Fruit fly (Drosophila melanogaster) whole organism, embryonic: ENCODE data around the gene CG5087.
A peak's percentile ranks its signal among the peaks of the same experiment; 100 is the strongest.

Experiments
- Asciz ChIP-seq: fragments of 200-800 bp; sonication (Bioruptor generic); optimal IDR thresholded peaks from 2 replicates; lab custom pipeline; 2017; ENCODE audit warnings: missing biosample characterization, mild to moderate bottlenecking, missing genetic modification characterization, missing genetic modification reagents
- CG11560 ChIP-seq: fragments of 200-800 bp; sonication (Bioruptor generic); IDR thresholded peaks from 3 replicates; pipeline ENCODE4 v1.3.6; 2022; ENCODE audit warnings: missing biosample characterization, missing genetic modification characterization
- CG13624 ChIP-seq: fragments of 200-800 bp; sonication (Bioruptor generic); optimal IDR thresholded peaks from 2 replicates; lab custom pipeline; 2016; ENCODE audit warnings: missing biosample characterization, missing genetic modification characterization
- CG13775 ChIP-seq: fragments of 200-800 bp; sonication (Bioruptor generic); optimal IDR thresholded peaks from 3 replicates; lab custom pipeline; 2017; ENCODE audit warnings: missing biosample characterization, mild to moderate bottlenecking, missing genetic modification characterization
- CG15073 ChIP-seq: fragments of 200-800 bp; sonication (Bioruptor generic); optimal IDR thresholded peaks from 2 replicates; lab custom pipeline; 2016; ENCODE audit warnings: missing biosample characterization, missing genetic modification characterization
- CG15479 ChIP-seq: fragments of 200-800 bp; sonication (Bioruptor generic); optimal IDR thresholded peaks from 3 replicates; lab custom pipeline; 2019; ENCODE audit warnings: missing biosample characterization, mild to moderate bottlenecking, missing genetic modification characterization, moderate library complexity
- CG17361 ChIP-seq: fragments of 200-800 bp; sonication (Bioruptor generic); IDR thresholded peaks from 3 replicates; pipeline ENCODE4 v1.3.6; 2022; ENCODE audit warnings: missing biosample characterization, missing genetic modification characterization
- CG18619 ChIP-seq: fragments of 200-800 bp; sonication (Bioruptor generic); optimal IDR thresholded peaks from 3 replicates; lab custom pipeline; 2017; ENCODE audit warnings: missing biosample characterization, mild to moderate bottlenecking, missing genetic modification characterization
- CG2199 ChIP-seq: fragments of 200-800 bp; sonication (Bioruptor generic); IDR thresholded peaks from 3 replicates; pipeline ENCODE4 v1.3.6; 2022; ENCODE audit warnings: missing biosample characterization, missing genetic modification characterization
- CG30020 ChIP-seq: fragments of 200-800 bp; optimal IDR thresholded peaks from 2 replicates; lab custom pipeline; 2019; ENCODE audit warnings: missing biosample characterization, mild to moderate bottlenecking, missing genetic modification characterization, moderate library complexity
- CG30403 ChIP-seq: fragments of 200-800 bp; sonication (Bioruptor generic); optimal IDR thresholded peaks from 3 replicates; lab custom pipeline; 2016; ENCODE audit warnings: missing biosample characterization, missing genetic modification characterization
- CG30431 ChIP-seq: fragments of 200-800 bp; sonication (Bioruptor generic); optimal IDR thresholded peaks from 2 replicates; lab custom pipeline; 2017; ENCODE audit warnings: missing biosample characterization, missing genetic modification characterization
- CG32532 ChIP-seq: fragments of 200-800 bp; sonication (Bioruptor generic); IDR thresholded peaks from 2 replicates; pipeline ENCODE4 v1.3.6; 2022; ENCODE audit warnings: missing biosample characterization, missing genetic modification characterization
- CG7372 ChIP-seq: fragments of 200-800 bp; sonication (Bioruptor generic); IDR thresholded peaks from 2 replicates; pipeline ENCODE4 v1.3.6; 2022; ENCODE audit warnings: missing biosample characterization, missing genetic modification characterization
- CG8944 ChIP-seq: fragments of 200-800 bp; sonication (Bioruptor generic); optimal IDR thresholded peaks from 3 replicates; lab custom pipeline; 2016; ENCODE audit warnings: missing biosample characterization, missing genetic modification characterization
- CG9727 ChIP-seq: fragments of 200-800 bp; sonication (Bioruptor generic); optimal IDR thresholded peaks from 3 replicates; lab custom pipeline; 2017; ENCODE audit warnings: missing biosample characterization, mild to moderate bottlenecking, missing genetic modification characterization
- CkIIα-i1 ChIP-seq: fragments of 200-800 bp; sonication (Bioruptor generic); IDR thresholded peaks from 2 replicates; pipeline ENCODE4 v1.3.6; 2022; ENCODE audit warnings: missing biosample characterization, missing genetic modification characterization
- Dref ChIP-seq: fragments of 200-800 bp; sonication (Bioruptor generic); IDR thresholded peaks from 2 replicates; pipeline ENCODE4 v1.3.6; 2022; ENCODE audit warnings: missing biosample characterization, missing genetic modification characterization
- Gug ChIP-seq: fragments of 200-800 bp; sonication (Bioruptor generic); IDR thresholded peaks from 4 replicates; pipeline ENCODE4 v1.3.6; 2022; ENCODE audit warnings: missing biosample characterization, missing genetic modification characterization
- Hr3 ChIP-seq: fragments of 200-800 bp; sonication (Bioruptor generic); optimal IDR thresholded peaks from 3 replicates; lab custom pipeline; 2016; ENCODE audit warnings: missing biosample characterization, missing genetic modification characterization
- Hsf ChIP-seq: fragments of 200-800 bp; sonication (Bioruptor generic); optimal IDR thresholded peaks from 3 replicates; lab custom pipeline; 2016; ENCODE audit warnings: missing biosample characterization, missing genetic modification characterization
- MBD-R2 ChIP-seq: fragments of 200-800 bp; sonication (Bioruptor generic); IDR thresholded peaks from 2 replicates; pipeline ENCODE4 v1.3.6; 2022; ENCODE audit warnings: missing biosample characterization, missing genetic modification characterization
- Neu2 ChIP-seq: fragments of 200-800 bp; sonication (Bioruptor generic); optimal IDR thresholded peaks from 3 replicates; lab custom pipeline; 2016; ENCODE audit warnings: missing biosample characterization, missing genetic modification characterization, borderline replicate concordance
- Nf-YA ChIP-seq: fragments of 200-800 bp; sonication (Bioruptor generic); IDR thresholded peaks from 2 replicates; pipeline ENCODE4 v1.3.6; 2022; ENCODE audit warnings: missing biosample characterization, missing genetic modification characterization
- Nf-YC ChIP-seq: fragments of 200-800 bp; optimal IDR thresholded peaks from 3 replicates; lab custom pipeline; 2019; ENCODE audit warnings: missing biosample characterization, mild to moderate bottlenecking, missing genetic modification characterization, moderate library complexity
- NfI ChIP-seq: fragments of 200-800 bp; sonication (Bioruptor generic); optimal IDR thresholded peaks from 3 replicates; lab custom pipeline; 2018; ENCODE audit warnings: missing biosample characterization, mild to moderate bottlenecking, missing genetic modification characterization, moderate library complexity
- Poxn ChIP-seq: fragments of 200-800 bp; sonication (Bioruptor generic); IDR thresholded peaks from 2 replicates; pipeline ENCODE4 v1.3.6; 2022; ENCODE audit warnings: missing biosample characterization, missing genetic modification characterization
- Scr ChIP-seq: fragments of 200-800 bp; sonication (Bioruptor generic); IDR thresholded peaks from 2 replicates; pipeline ENCODE4 v1.3.6; 2022; ENCODE audit warnings: missing biosample characterization, missing genetic modification characterization; ENCODE audit not compliant: partially characterized antibody
- Side ChIP-seq: fragments of 200-800 bp; sonication (Bioruptor generic); optimal IDR thresholded peaks from 2 replicates; lab custom pipeline; 2016; ENCODE audit warnings: missing biosample characterization, missing genetic modification characterization
- Sox100B ChIP-seq: fragments of 200-800 bp; sonication (Bioruptor generic); optimal IDR thresholded peaks from 3 replicates; lab custom pipeline; 2018; ENCODE audit warnings: missing biosample characterization, mild to moderate bottlenecking, missing genetic modification characterization
- Sry-β ChIP-seq: fragments of 200-800 bp; sonication (Bioruptor generic); optimal IDR thresholded peaks from 2 replicates; lab custom pipeline; 2018; ENCODE audit warnings: missing biosample characterization, mild to moderate bottlenecking, missing genetic modification characterization, moderate library complexity
- bcd ChIP-seq: fragments of 200-800 bp; sonication (Bioruptor generic); optimal IDR thresholded peaks from 2 replicates; lab custom pipeline; 2017; ENCODE audit warnings: missing biosample characterization, mild to moderate bottlenecking, missing genetic modification characterization
- caup ChIP-seq: fragments of 200-800 bp; sonication (Bioruptor generic); optimal IDR thresholded peaks from 3 replicates; lab custom pipeline; 2017; ENCODE audit warnings: missing biosample characterization, mild to moderate bottlenecking, missing genetic modification characterization, moderate library complexity; ENCODE audit not compliant: severe bottlenecking
- ci ChIP-seq: fragments of 200-800 bp; sonication (Bioruptor generic); IDR thresholded peaks from 3 replicates; pipeline ENCODE4 v1.3.6; 2022; ENCODE audit warnings: missing biosample characterization, missing genetic modification characterization
- da ChIP-seq: fragments of 200-800 bp; sonication (Bioruptor generic); optimal IDR thresholded peaks from 2 replicates; lab custom pipeline; 2016; ENCODE audit warnings: missing biosample characterization, missing genetic modification characterization
- dimm ChIP-seq: fragments of 200-800 bp; sonication (Bioruptor generic); IDR thresholded peaks from 2 replicates; pipeline ENCODE4 v1.3.6; 2022; ENCODE audit warnings: missing biosample characterization, missing genetic modification characterization
- ewg ChIP-seq: fragments of 200-800 bp; sonication (Bioruptor generic); optimal IDR thresholded peaks from 3 replicates; lab custom pipeline; 2017; ENCODE audit warnings: mild to moderate bottlenecking, missing biosample characterization, missing genetic modification reagents, missing genetic modification characterization
- gce ChIP-seq: fragments of 200-800 bp; sonication (Bioruptor generic); IDR thresholded peaks from 3 replicates; pipeline ENCODE4 v1.3.6; 2022; ENCODE audit warnings: missing biosample characterization, missing genetic modification characterization
- gcm ChIP-seq: fragments of 200-800 bp; sonication (Bioruptor generic); optimal IDR thresholded peaks from 2 replicates; lab custom pipeline; 2019; ENCODE audit warnings: missing biosample characterization, mild to moderate bottlenecking, missing genetic modification characterization, moderate library complexity
- ham ChIP-seq: fragments of 200-800 bp; sonication (Bioruptor generic); IDR thresholded peaks from 2 replicates; pipeline ENCODE4 v1.3.6; 2022; ENCODE audit warnings: missing biosample characterization, missing genetic modification characterization
- ind ChIP-seq: fragments of 200-800 bp; sonication (Bioruptor generic); optimal IDR thresholded peaks from 3 replicates; lab custom pipeline; 2016; ENCODE audit warnings: missing biosample characterization, missing genetic modification characterization
- jing ChIP-seq: fragments of 200-800 bp; sonication (Bioruptor generic); optimal IDR thresholded peaks from 2 replicates; lab custom pipeline; 2018; ENCODE audit warnings: missing biosample characterization, mild to moderate bottlenecking, missing genetic modification characterization
- org-1 ChIP-seq: fragments of 200-800 bp; sonication (Bioruptor generic); optimal IDR thresholded peaks from 2 replicates; lab custom pipeline; 2017; ENCODE audit warnings: missing biosample characterization, missing genetic modification characterization
- pum ChIP-seq: fragments of 200-800 bp; sonication (Bioruptor generic); optimal IDR thresholded peaks from 2 replicates; lab custom pipeline; 2016; ENCODE audit warnings: missing biosample characterization, missing genetic modification characterization
- rib ChIP-seq: fragments of 200-800 bp; sonication (Bioruptor generic); IDR thresholded peaks from 2 replicates; pipeline ENCODE4 v1.3.6; 2022; ENCODE audit warnings: missing biosample characterization, missing genetic modification characterization
- sd ChIP-seq: fragments of 200-800 bp; sonication (Bioruptor generic); optimal IDR thresholded peaks from 3 replicates; lab custom pipeline; 2018; ENCODE audit warnings: missing biosample characterization, mild to moderate bottlenecking, missing genetic modification characterization, moderate library complexity
- seq ChIP-seq: fragments of 200-800 bp; sonication (Bioruptor generic); IDR thresholded peaks from 2 replicates; pipeline ENCODE4 v1.3.6; 2022; ENCODE audit warnings: missing biosample characterization, missing genetic modification characterization
- so ChIP-seq: fragments of 200-800 bp; sonication (Bioruptor generic); IDR thresholded peaks from 3 replicates; pipeline ENCODE4 v1.3.6; 2022; ENCODE audit warnings: missing biosample characterization, missing genetic modification characterization
- trem ChIP-seq: fragments of 200-800 bp; optimal IDR thresholded peaks from 3 replicates; lab custom pipeline; 2019; ENCODE audit warnings: missing biosample characterization, mild to moderate bottlenecking, missing genetic modification characterization, moderate library complexity
- wek ChIP-seq: fragments of 200-800 bp; sonication (Bioruptor generic); optimal IDR thresholded peaks from 3 replicates; lab custom pipeline; 2018; ENCODE audit warnings: missing biosample characterization, mild to moderate bottlenecking, missing genetic modification characterization, moderate library complexity
- wor ChIP-seq: fragments of 200-800 bp; sonication (Bioruptor generic); IDR thresholded peaks from 2 replicates; pipeline ENCODE4 v1.3.6; 2022; ENCODE audit warnings: missing biosample characterization, missing genetic modification characterization

The CG5087 gene

DNA sequence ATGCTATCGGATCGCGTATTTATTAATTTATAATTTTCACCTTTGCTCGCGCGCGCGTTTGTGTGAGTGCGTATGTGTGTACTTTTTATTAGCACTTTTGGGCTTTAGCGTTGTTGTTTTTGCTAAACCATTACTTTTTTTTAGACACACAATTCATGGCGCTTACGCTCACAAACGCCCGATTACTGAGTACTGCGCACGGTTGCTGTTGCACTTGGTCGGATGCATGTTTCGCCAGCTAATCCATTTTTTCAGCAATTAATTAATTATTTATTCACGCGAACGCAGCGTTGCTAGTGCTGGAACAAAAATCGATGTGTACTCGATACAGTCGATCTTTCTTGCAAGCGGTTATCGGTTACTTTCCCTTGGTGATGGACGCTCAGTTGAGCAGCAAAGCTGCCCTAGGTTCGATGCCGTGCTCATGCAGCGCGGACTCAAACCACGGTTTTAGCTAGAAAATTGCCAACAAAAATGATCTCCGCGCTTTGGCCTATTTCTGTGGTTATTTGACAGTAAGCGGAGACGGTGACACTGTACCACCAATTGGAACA, at the start of gene CG5087, which contains the start of gene smg (continued):
- TF ChIP-seq CG15073 (GFP tag; lab: Kevin White, UChicago): no peak
- peak; percentile 60; the same call in 1 of the 3 replicates for TF ChIP-seq ci
- no peak for TF ChIP-seq CG13775 (GFP tag; lab: Kevin White, UChicago)
- no peak for TF ChIP-seq CG7372 (GFP tag; lab: Robert Waterston, UW)
- peak; percentile 98 for TF ChIP-seq Dref (GFP tag; lab: Robert Waterston, UW)
- TF ChIP-seq Sry-β (GFP tag; lab: Kevin White, UChicago): peak; percentile 79
- no peak for TF ChIP-seq ham (GFP tag; lab: Robert Waterston, UW)
- no peak for TF ChIP-seq caup
- TF ChIP-seq Asciz: no peak
- no peak for TF ChIP-seq Nf-YA (GFP tag; lab: Robert Waterston, UW)
- TF ChIP-seq CG11560 (tag; lab: Robert Waterston, UW): peak; percentile 100
- no peak for TF ChIP-seq wor (GFP tag; lab: Robert Waterston, UW)
- TF ChIP-seq CG30431: no peak
- no peak for TF ChIP-seq gcm (GFP tag; lab: Kevin White, UChicago)
- TF ChIP-seq Gug (GFP tag; lab: Robert Waterston, UW): peak; percentile 55; the same call in 1 of the 4 replicates
- TF ChIP-seq CG18619 (GFP tag; lab: Kevin White, UChicago): no peak
- TF ChIP-seq CG9727 (GFP tag; lab: Kevin White, UChicago): peak; percentile 40
- TF ChIP-seq Hsf (GFP tag; lab: Kevin White, UChicago): peak; percentile 19
- TF ChIP-seq CG15479: no peak
- peak; percentile 86 for TF ChIP-seq trem
- peak; percentile 65 for TF ChIP-seq ewg (GFP tag; lab: Kevin White, UChicago)
- peak; percentile 11; the same call in 1 of the 3 replicates for TF ChIP-seq CG17361
- TF ChIP-seq so (GFP tag; lab: Robert Waterston, UW): no peak; the same call in 2 of the 3 replicates
- peak; percentile 45 for TF ChIP-seq CG8944
- TF ChIP-seq da (GFP tag; lab: Kevin White, UChicago): peak; percentile 16
- TF ChIP-seq rib: no peak
- TF ChIP-seq CG32532 (GFP tag; lab: Robert Waterston, UW): peak; percentile 45
- peak; percentile 74 for TF ChIP-seq CG13624 (GFP tag; lab: Kevin White, UChicago)
- TF ChIP-seq Scr (GFP tag; lab: Robert Waterston, UW): peak; percentile 59
- no peak; the same call in 2 of the 3 replicates for TF ChIP-seq gce (GFP tag; lab: Robert Waterston, UW)
- TF ChIP-seq org-1 (GFP tag; lab: Kevin White, UChicago): no peak
- peak; percentile 14 for TF ChIP-seq NfI (GFP tag; lab: Kevin White, UChicago)
- no peak for TF ChIP-seq seq (GFP tag; lab: Robert Waterston, UW)
- peak; percentile 58 for TF ChIP-seq bcd (GFP tag; lab: Kevin White, UChicago)
- TF ChIP-seq CG2199 (GFP tag; lab: Robert Waterston, UW): no peak
- no peak for TF ChIP-seq CkIIα-i1 (GFP tag; lab: Robert Waterston, UW)
- peak; percentile 2 for TF ChIP-seq pum
- TF ChIP-seq Sox100B (GFP tag; lab: Kevin White, UChicago): no peak
- no peak for TF ChIP-seq dimm
- no peak for TF ChIP-seq CG30020 (tag; lab: Kevin White, UChicago)
- no peak for TF ChIP-seq wek (GFP tag; lab: Kevin White, UChicago)
- no peak for TF ChIP-seq Poxn (GFP tag; lab: Robert Waterston, UW)
- peak; percentile 17 for TF ChIP-seq ind (GFP tag; lab: Kevin White, UChicago)
- TF ChIP-seq Side (GFP tag; lab: Kevin White, UChicago): no peak
- TF ChIP-seq Hr3: peak; percentile 52
- peak; percentile 88 for TF ChIP-seq MBD-R2 (GFP tag; lab: Robert Waterston, UW)
- TF ChIP-seq Nf-YC (tag; lab: Kevin White, UChicago): peak; percentile 58
- TF ChIP-seq sd (tag; lab: Kevin White, UChicago): peak; percentile 87
- TF ChIP-seq jing: no peak
- peak; percentile 50 for TF ChIP-seq CG30403
- TF ChIP-seq Neu2: no peak
